Fruit fly (Drosophila melanogaster) whole organism, embryonic: ENCODE results near the gene CG44362.
A peak's percentile ranks its signal among the peaks of the same experiment; 100 is the strongest.

ENCODE experiments used
- CG17359 ChIP-seq: fragments of 200-800 bp; sonication (Bioruptor generic); optimal IDR thresholded peaks from 3 replicates; lab custom pipeline; 2018; ENCODE audit warnings: missing biosample characterization, mild to moderate bottlenecking, missing genetic modification characterization, moderate library complexity
- NfI ChIP-seq: fragments of 200-800 bp; sonication (Bioruptor generic); optimal IDR thresholded peaks from 3 replicates; lab custom pipeline; 2018; ENCODE audit warnings: missing biosample characterization, mild to moderate bottlenecking, missing genetic modification characterization, moderate library complexity
- ken ChIP-seq: fragments of 200-800 bp; sonication (Bioruptor generic); IDR thresholded peaks from 3 replicates; pipeline ENCODE4 v1.3.6; 2022; ENCODE audit warnings: missing biosample characterization, missing genetic modification characterization

DNA sequence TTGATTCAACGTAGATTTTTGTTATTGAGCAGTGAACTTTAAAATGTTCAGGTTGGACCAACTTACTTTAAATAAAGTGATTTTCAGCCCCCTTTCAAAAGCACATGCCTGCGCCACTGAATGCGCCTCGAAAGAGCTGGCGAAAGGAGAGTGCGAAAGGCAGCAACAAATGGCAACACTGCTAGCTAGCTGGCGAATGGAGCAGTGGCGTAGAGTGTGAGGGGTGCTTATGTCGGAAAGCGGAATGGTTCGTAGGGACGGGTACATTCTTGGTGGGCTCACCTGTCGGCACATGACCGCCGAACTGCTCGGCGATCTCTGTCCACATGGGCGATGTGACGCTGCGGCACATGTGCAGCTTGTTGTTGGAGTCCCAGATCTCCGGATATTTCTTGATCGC, 33.0 kb upstream of the CG44362 start:
- peak; percentile 39 for TF ChIP-seq CG17359 (tag; lab: Kevin White, UChicago)
- 0 out of 3 replicates have a peak, but pooled peaks have one; percentile 50 for TF ChIP-seq ken (GFP tag; lab: Robert Waterston, UW)
- no peak for TF ChIP-seq NfI
